Worm (Caenorhabditis elegans) whole organism, young adult: ENCODE measurements around the gene cblc-1.

Experiments
- B0019.2 ChIP-seq: fragments of 200-800 bp; sonication (Bioruptor generic); conservative IDR thresholded peaks from 2 replicates; pipeline ENCODE4 v1.3.6; 2022; ENCODE audit warnings: missing genetic modification reagents, missing genetic modification characterization, missing compliant biosample characterization
- B0261.1 ChIP-seq: sonication (generic microtip); optimal IDR thresholded peaks from 2 replicates; lab custom pipeline; 2016; ENCODE audit warnings: mild to moderate bottlenecking, missing genetic modification characterization, moderate library complexity, missing compliant biosample characterization
- C06A6.2 ChIP-seq: fragments of 200-800 bp; sonication (Bioruptor generic); conservative IDR thresholded peaks from 2 replicates; pipeline ENCODE4 v1.3.6; 2022; ENCODE audit warnings: missing genetic modification characterization, missing compliant biosample characterization
- D2030.7 ChIP-seq: fragments of 200-800 bp; sonication (Bioruptor generic); IDR thresholded peaks from 2 replicates; pipeline ENCODE4 v1.3.6; 2022; ENCODE audit warnings: missing genetic modification reagents, missing genetic modification characterization, missing compliant biosample characterization
- F10E7.11 ChIP-seq: sonication (generic microtip); optimal IDR thresholded peaks from 2 replicates; lab custom pipeline; 2017; ENCODE audit warnings: mild to moderate bottlenecking, missing genetic modification characterization, moderate library complexity, missing compliant biosample characterization
- F22D6.2 ChIP-seq: sonication (generic microtip); optimal IDR thresholded peaks from 2 replicates; lab custom pipeline; 2016; ENCODE audit warnings: mild to moderate bottlenecking, missing genetic modification characterization, missing compliant biosample characterization
- F23B12.7 ChIP-seq: sonication (generic microtip); optimal IDR thresholded peaks from 2 replicates; lab custom pipeline; 2017; ENCODE audit warnings: missing genetic modification characterization, mild to moderate bottlenecking, missing compliant biosample characterization, antibody characterized with exemption, moderate library complexity; ENCODE audit not compliant: insufficient read depth
- F33H1.4 ChIP-seq: fragments of 200-800 bp; sonication (Bioruptor generic); IDR thresholded peaks from 2 replicates; pipeline ENCODE4 v1.3.6; 2022; ENCODE audit warnings: missing genetic modification reagents, missing genetic modification characterization, missing compliant biosample characterization
- F37B4.10 ChIP-seq: fragments of 200-800 bp; sonication (Bioruptor generic); IDR thresholded peaks from 2 replicates; pipeline ENCODE4 v1.3.6; 2022; ENCODE audit warnings: missing genetic modification characterization, missing compliant biosample characterization
- K11D2.4 ChIP-seq: fragments of 200-800 bp; sonication (Bioruptor generic); IDR thresholded peaks from 2 replicates; pipeline ENCODE4 v1.3.6; 2022; ENCODE audit warnings: missing genetic modification reagents, missing genetic modification characterization, missing compliant biosample characterization
- akir-1 ChIP-seq: fragments of 200-800 bp; sonication (Bioruptor generic); optimal IDR thresholded peaks from 2 replicates; lab custom pipeline; 2018; ENCODE audit warnings: mild to moderate bottlenecking, missing genetic modification characterization, moderate library complexity, missing compliant biosample characterization
- ama-1 ChIP-seq, 3 experiments: fragments of 150-350 bp in 1 of 3; sonication (generic microtip) in 2 of 3; optimal IDR thresholded peaks; 2 replicates each; lab custom pipeline; 2014 to 2018; ENCODE audit warnings: missing biosample characterization in 2 of 3, missing genetic modification characterization in 2 of 3, missing genetic modification reagents in 2 of 3
- aptf-2 ChIP-seq: fragments of 200-800 bp; sonication (Bioruptor generic); conservative IDR thresholded peaks from 2 replicates; pipeline ENCODE4 v1.3.6; 2022; ENCODE audit warnings: missing genetic modification reagents, missing genetic modification characterization, missing compliant biosample characterization
- ccch-3 ChIP-seq: fragments of 200-800 bp; sonication (Bioruptor generic); optimal IDR thresholded peaks from 2 replicates; lab custom pipeline; 2018; ENCODE audit warnings: mild to moderate bottlenecking, missing genetic modification characterization, missing compliant biosample characterization
- cebp-1 ChIP-seq, 2 experiments: fragments of 200-800 bp in 1 of 2; sonication (Bioruptor generic) in 1 of 2; sonication (generic microtip) in 1 of 2; IDR thresholded peaks in 1 of 2; optimal IDR thresholded peaks in 1 of 2; 2 replicates each; pipeline versions ENCODE4 v1.3.6 to Lab custom; 2017 to 2022; ENCODE audit warnings: missing compliant biosample characterization in 2 of 2, missing genetic modification characterization in 2 of 2, mild to moderate bottlenecking in 1 of 2, missing genetic modification reagents in 1 of 2, moderate library complexity in 1 of 2
- dox-1 ChIP-seq: fragments of 200-800 bp; sonication (Bioruptor generic); IDR thresholded peaks from 2 replicates; pipeline ENCODE4 v1.3.6; 2022; ENCODE audit warnings: missing genetic modification reagents, missing genetic modification characterization, missing compliant biosample characterization
- dpl-1 ChIP-seq: fragments of 150-350 bp; optimal IDR thresholded peaks from 2 replicates; lab custom pipeline; 2014; ENCODE audit warnings: missing biosample characterization, missing genetic modification reagents, missing genetic modification characterization
- egl-44 ChIP-seq: fragments of 200-800 bp; sonication (Bioruptor generic); IDR thresholded peaks from 2 replicates; pipeline ENCODE4 v1.3.6; 2022; ENCODE audit warnings: missing genetic modification reagents, missing genetic modification characterization, missing compliant biosample characterization
- him-1 ChIP-seq: sonication (generic microtip); optimal IDR thresholded peaks from 2 replicates; lab custom pipeline; 2016; ENCODE audit warnings: missing genotype, missing genetic modification reagents, missing genetic modification characterization, missing compliant biosample characterization
- hlh-26 ChIP-seq: fragments of 200-800 bp; sonication (Bioruptor generic); conservative IDR thresholded peaks from 2 replicates; pipeline ENCODE4 v1.3.6; 2022; ENCODE audit warnings: missing genetic modification reagents, missing genetic modification characterization, missing compliant biosample characterization
- lag-1 ChIP-seq: fragments of 200-800 bp; sonication (Bioruptor generic); IDR thresholded peaks from 2 replicates; pipeline ENCODE4 v1.3.6; 2022; ENCODE audit warnings: missing genetic modification reagents, missing genetic modification characterization, missing compliant biosample characterization
- let-526 ChIP-seq: fragments of 200-800 bp; sonication (Bioruptor generic); IDR thresholded peaks from 2 replicates; pipeline ENCODE4 v1.3.6; 2022; ENCODE audit warnings: missing genetic modification reagents, missing genetic modification characterization, missing compliant biosample characterization
- let-607 ChIP-seq, 2 experiments: fragments of 200-800 bp in 1 of 2; sonication (Bioruptor generic) in 1 of 2; sonication (generic microtip) in 1 of 2; optimal IDR thresholded peaks; 2 replicates each; lab custom pipeline; 2016 to 2018; ENCODE audit warnings: mild to moderate bottlenecking in 2 of 2, missing compliant biosample characterization in 2 of 2, missing genetic modification characterization in 2 of 2, moderate library complexity in 2 of 2, missing genotype in 1 of 2
- lin-54 ChIP-seq: fragments of 200-800 bp; sonication (Bioruptor generic); optimal IDR thresholded peaks from 2 replicates; lab custom pipeline; 2018; ENCODE audit warnings: mild to moderate bottlenecking, missing genetic modification characterization, missing compliant biosample characterization
- lir-1 ChIP-seq: fragments of 200-800 bp; sonication (Bioruptor generic); conservative IDR thresholded peaks from 2 replicates; pipeline ENCODE4 v1.3.6; 2022; ENCODE audit warnings: missing genetic modification reagents, missing genetic modification characterization, missing compliant biosample characterization
- lsl-1 ChIP-seq: fragments of 200-800 bp; sonication (Bioruptor generic); optimal IDR thresholded peaks from 2 replicates; lab custom pipeline; 2018; ENCODE audit warnings: mild to moderate bottlenecking, missing genetic modification characterization, moderate library complexity, missing compliant biosample characterization
- madf-10 ChIP-seq: sonication (generic microtip); optimal IDR thresholded peaks from 2 replicates; lab custom pipeline; 2016; ENCODE audit warnings: mild to moderate bottlenecking, missing genetic modification characterization, missing compliant biosample characterization
- madf-3 ChIP-seq: fragments of 200-800 bp; sonication (Bioruptor generic); IDR thresholded peaks from 2 replicates; pipeline ENCODE4 v1.3.6; 2022; ENCODE audit warnings: missing genetic modification reagents, missing genetic modification characterization, missing compliant biosample characterization
- madf-6 ChIP-seq: fragments of 200-800 bp; sonication (Bioruptor generic); IDR thresholded peaks from 2 replicates; pipeline ENCODE4 v1.3.6; 2022; ENCODE audit warnings: missing genetic modification reagents, missing genetic modification characterization, missing compliant biosample characterization
- nfya-1 ChIP-seq: sonication (generic microtip); optimal IDR thresholded peaks from 2 replicates; lab custom pipeline; 2017; ENCODE audit warnings: antibody characterized with exemption, missing compliant biosample characterization, missing genetic modification characterization, borderline replicate concordance; ENCODE audit not compliant: insufficient read depth
- nfyb-1 ChIP-seq: fragments of 200-800 bp; sonication (Bioruptor generic); IDR thresholded peaks from 2 replicates; pipeline ENCODE4 v1.3.6; 2022; ENCODE audit warnings: missing genetic modification reagents, missing genetic modification characterization, missing compliant biosample characterization
- pbrm-1 ChIP-seq: fragments of 200-800 bp; sonication (Bioruptor generic); IDR thresholded peaks from 2 replicates; pipeline ENCODE4 v1.3.6; 2022; ENCODE audit warnings: missing genetic modification reagents, missing genetic modification characterization, missing compliant biosample characterization
- pha-4 ChIP-seq: fragments of 150-350 bp; sonication (generic microtip); optimal IDR thresholded peaks from 2 replicates; lab custom pipeline; 2014; ENCODE audit warnings: missing biosample characterization, missing genetic modification reagents, missing genetic modification characterization
- rec-8 ChIP-seq, 2 experiments: sonication (generic microtip); optimal IDR thresholded peaks; 2 replicates each; lab custom pipeline; 2016; ENCODE audit warnings: mild to moderate bottlenecking in 2 of 2, missing genetic modification characterization in 2 of 2, missing genetic modification reagents in 2 of 2, missing genotype in 2 of 2, missing biosample characterization in 1 of 2, missing compliant biosample characterization in 1 of 2, moderate library complexity in 1 of 2
- rpc-1 ChIP-seq, 2 experiments: fragments of 150-350 bp in 1 of 2; sonication (generic microtip) in 1 of 2; optimal IDR thresholded peaks; 2 replicates each; lab custom pipeline; 2014 to 2018; ENCODE audit warnings: missing biosample characterization in 1 of 2, missing genetic modification characterization in 1 of 2, missing genetic modification reagents in 1 of 2, missing genotype in 1 of 2
- sea-2 ChIP-seq: fragments of 200-800 bp; sonication (Bioruptor generic); IDR thresholded peaks from 2 replicates; pipeline ENCODE4 v1.3.6; 2022; ENCODE audit warnings: missing genetic modification characterization, missing compliant biosample characterization
- snpc-1.3 ChIP-seq: sonication (generic microtip); optimal IDR thresholded peaks from 2 replicates; lab custom pipeline; 2017; ENCODE audit warnings: missing genetic modification characterization, mild to moderate bottlenecking, missing compliant biosample characterization, antibody characterized with exemption, moderate library complexity, missing genotype, missing genetic modification reagents; ENCODE audit not compliant: insufficient read depth
- somi-1 ChIP-seq: fragments of 200-800 bp; sonication (Bioruptor generic); optimal IDR thresholded peaks from 2 replicates; lab custom pipeline; 2018; ENCODE audit warnings: mild to moderate bottlenecking, missing genetic modification characterization, missing compliant biosample characterization
- tbp1 ChIP-seq: fragments of 200-800 bp; sonication (Bioruptor generic); optimal IDR thresholded peaks from 2 replicates; lab custom pipeline; 2018; ENCODE audit warnings: mild to moderate bottlenecking, missing genetic modification characterization, missing compliant biosample characterization
- tbx-9 ChIP-seq: sonication (generic microtip); optimal IDR thresholded peaks from 2 replicates; lab custom pipeline; 2016; ENCODE audit warnings: borderline replicate concordance, missing genetic modification characterization, inconsistent platforms, missing compliant biosample characterization
- unc-62 ChIP-seq: fragments of 150-350 bp; optimal IDR thresholded peaks from 2 replicates; lab custom pipeline; 2014; ENCODE audit warnings: missing biosample characterization, missing genetic modification reagents, missing genetic modification characterization
- ztf-22 ChIP-seq: fragments of 200-800 bp; sonication (Bioruptor generic); optimal IDR thresholded peaks from 2 replicates; lab custom pipeline; 2018; ENCODE audit warnings: mild to moderate bottlenecking, missing genetic modification characterization, moderate library complexity, missing compliant biosample characterization
- ztf-26 ChIP-seq: sonication (generic microtip); optimal IDR thresholded peaks from 2 replicates; lab custom pipeline; 2017; ENCODE audit warnings: missing genetic modification characterization, missing compliant biosample characterization

cblc-1 gene

DNA sequence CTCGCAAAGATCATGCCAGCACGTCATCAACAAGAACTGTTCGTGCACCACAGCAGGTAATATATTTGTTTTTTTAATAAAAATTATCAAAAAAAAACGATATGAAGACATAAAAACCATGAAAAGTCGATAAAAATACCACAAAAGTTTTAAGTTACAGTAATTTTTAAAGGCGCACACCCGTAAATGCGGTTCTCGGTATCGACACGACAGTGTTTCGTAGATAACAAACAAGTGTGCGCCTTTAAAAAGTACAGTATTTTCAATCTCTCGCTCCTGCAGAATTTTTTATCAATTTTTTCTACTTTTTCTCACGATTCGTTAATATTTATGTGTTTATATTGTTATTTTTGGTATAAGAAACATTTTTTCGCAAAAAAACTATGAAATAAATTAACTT lies 35.6 kb downstream of the cblc-1 start:
- TF ChIP-seq lsl-1 (GFP tag; lab: Kevin White, UChicago) (peak; percentile 70), let-526 (no peak), F33H1.4 (GFP tag; lab: Robert Waterston, UW) (peak; percentile 50; the same call in 1 of the 2 replicates), sea-2 (GFP tag; lab: Robert Waterston, UW) (no peak), ztf-22 (GFP tag; lab: Kevin White, UChicago) (no peak), D2030.7 (GFP tag; lab: Robert Waterston, UW) (no peak), madf-10 (tag; lab: Kevin White, UChicago) (no peak), dox-1 (GFP tag; lab: Robert Waterston, UW) (no peak), unc-62 (no peak), let-607 (tag; optimal IDR thresholded peaks at IDR 0.05; lab: Kevin White, UChicago) (no peak), nfya-1 (tag; lab: Kevin White, UChicago) (no peak), pbrm-1 (GFP tag; lab: Robert Waterston, UW) (no peak), dpl-1 (no peak), C06A6.2 (no peak), somi-1 (GFP tag; lab: Kevin White, UChicago) (no peak), tbp1 (no peak), F23B12.7 (tag; lab: Kevin White, UChicago) (no peak), nfyb-1 (GFP tag; lab: Robert Waterston, UW) (no peak), K11D2.4 (GFP tag; lab: Robert Waterston, UW) (no peak), tbx-9 (no peak), madf-6 (GFP tag; lab: Robert Waterston, UW) (peak; percentile 56)

DNA sequence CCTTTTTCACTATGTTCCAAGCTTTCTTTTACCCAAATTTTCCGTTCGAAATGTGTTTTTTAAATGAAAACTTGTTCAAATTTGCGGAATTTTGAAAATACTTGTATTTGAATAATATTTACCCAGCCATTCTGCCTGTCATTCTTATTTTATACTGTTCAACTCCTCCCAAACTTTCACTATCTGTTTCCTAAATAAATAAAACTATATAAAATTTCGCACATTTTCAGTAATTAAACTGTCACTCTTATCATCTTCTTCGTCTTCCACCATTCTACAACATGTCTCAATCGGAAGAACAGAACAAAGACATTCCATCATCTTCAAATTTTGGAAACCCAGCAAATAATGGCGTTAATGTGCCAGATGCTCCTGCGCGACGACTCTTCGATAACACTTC lies 36.2 kb downstream of the cblc-1 start, which contains the start of gene btbd-10:
TSS of gene btbd-10 (plus strand) at position 231 of the 400 bp plus-strand sequence.
- no peak for TF ChIP-seq lin-54 (GFP tag; lab: Kevin White, UChicago)
- TF ChIP-seq pha-4: peak; percentile 7
- peak; percentile 67 for TF ChIP-seq unc-62
- TF ChIP-seq rpc-1 (optimal IDR thresholded peaks at IDR 0.05; lab: Kevin White, UChicago): no peak
- no peak for TF ChIP-seq rpc-1 (tag; optimal IDR thresholded peaks at IDR 0.05; lab: Kevin White, UChicago)
- TF ChIP-seq tbx-9: no peak

DNA sequence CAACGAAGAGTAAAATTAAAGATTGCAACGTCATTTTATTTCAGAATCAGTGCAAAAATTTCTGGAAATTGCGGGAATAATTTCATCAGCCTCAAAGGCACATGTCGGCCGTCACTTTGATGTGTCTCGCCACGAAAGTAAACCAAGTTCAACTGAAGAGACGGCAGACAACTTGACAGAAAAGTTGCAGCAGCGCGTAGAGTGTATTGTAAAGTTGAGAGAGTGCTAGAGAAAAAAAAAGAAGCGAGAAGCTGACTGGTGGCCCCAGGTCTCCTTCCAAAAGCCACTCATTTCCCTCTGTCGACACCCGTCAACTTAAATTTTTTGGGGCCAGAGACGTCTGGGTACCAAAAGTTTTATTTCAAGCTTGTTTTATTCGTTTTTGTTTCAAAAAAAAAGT lies 36.7 kb downstream of the cblc-1 start:
- TF ChIP-seq rec-8 (tag; optimal IDR thresholded peaks at IDR 0.05; lab: Kevin White, UChicago) (no peak), hlh-26 (no peak), F37B4.10 (GFP tag; lab: Robert Waterston, UW) (no peak), tbx-9 (no peak), K11D2.4 (GFP tag; lab: Robert Waterston, UW) (no peak), F10E7.11 (tag; lab: Kevin White, UChicago) (no peak), ccch-3 (GFP tag; lab: Kevin White, UChicago) (no peak), lsl-1 (GFP tag; lab: Kevin White, UChicago) (peak; percentile 77), madf-3 (GFP tag; lab: Robert Waterston, UW) (peak; percentile 29; the same call in 1 of the 2 replicates), ztf-22 (GFP tag; lab: Kevin White, UChicago) (no peak), lag-1 (no peak), aptf-2 (GFP tag; lab: Robert Waterston, UW) (no peak), nfya-1 (tag; lab: Kevin White, UChicago) (no peak), F22D6.2 (tag; lab: Kevin White, UChicago) (no peak), egl-44 (GFP tag; lab: Robert Waterston, UW) (no peak), B0019.2 (GFP tag; lab: Robert Waterston, UW) (no peak), lir-1 (GFP tag; lab: Robert Waterston, UW) (0 out of 2 replicates have a peak, but pooled peaks have one; percentile 10), ztf-26 (no peak), cebp-1 (GFP tag; IDR thresholded peaks at IDR 0.05; lab: Robert Waterston, UW) (peak; percentile 66), cebp-1 (tag; optimal IDR thresholded peaks at IDR 0.05; lab: Kevin White, UChicago) (peak; percentile 80), rpc-1 (optimal IDR thresholded peaks at IDR 0.05; lab: Kevin White, UChicago) (peak; percentile 36), rpc-1 (tag; optimal IDR thresholded peaks at IDR 0.05; lab: Kevin White, UChicago) (no peak), akir-1 (no peak), B0261.1 (tag; lab: Kevin White, UChicago) (no peak), snpc-1.3 (tag; lab: Kevin White, UChicago) (peak; percentile 58), ama-1 (optimal IDR thresholded peaks at IDR 0.05; lab: Kevin White, UChicago) (no peak), ama-1 (GFP tag; optimal IDR thresholded peaks at IDR 0.05; lab: Kevin White, UChicago) (no peak), him-1 (tag; lab: Kevin White, UChicago) (no peak)
